Worm (Caenorhabditis elegans): ENCODE data around the gene aldo-2.

Gene aldo-2

ce11 chrIII:5871760-5872159 lies 4.7 kb downstream of the aldo-2 start, which contains the start of the genes F01F1.11 and F01F1.3 (continued):
- TF ChIP-seq ztf-18 (tag; optimal IDR thresholded peaks at IDR 0.05) (peak; percentile 10), cebp-2 (GFP tag; IDR thresholded peaks at IDR 0.05) (no peak), dpff-1 (tag; optimal IDR thresholded peaks at IDR 0.05) (no peak), D2030.7 (GFP tag; IDR thresholded peaks at IDR 0.05) (peak; percentile 69), F39B2.1 (GFP tag; IDR thresholded peaks at IDR 0.05) (no peak), gei-17 (GFP tag; optimal IDR thresholded peaks at IDR 0.05) (no peak), tlf-1 (GFP tag; optimal IDR thresholded peaks at IDR 0.05) (peak; percentile 9), mel-28 (tag; optimal IDR thresholded peaks at IDR 0.05; ENCODE audit: borderline replicate concordance) (no peak), egl-44 (GFP tag; IDR thresholded peaks at IDR 0.05) (no peak), ceh-91 (GFP tag; IDR thresholded peaks at IDR 0.05) (peak; percentile 50; the same call in 1 of the 2 replicates), efl-1 (GFP tag; optimal IDR thresholded peaks at IDR 0.05) (peak; percentile 80), attf-5 (GFP tag; optimal IDR thresholded peaks at IDR 0.05) (peak; percentile 5), lin-54 (GFP tag; optimal IDR thresholded peaks at IDR 0.05) (peak; percentile 94), mcd-1 (GFP tag; IDR thresholded peaks at IDR 0.05) (peak; percentile 77), ztf-22 (GFP tag; optimal IDR thresholded peaks at IDR 0.05) (no peak), tbx-9 (tag; optimal IDR thresholded peaks at IDR 0.05; ENCODE audit: borderline replicate concordance) (no peak), Y53G8AR.9 (GFP tag; conservative IDR thresholded peaks at IDR 0.05) (no peak), tbp1 (GFP tag; optimal IDR thresholded peaks at IDR 0.05) (peak; percentile 8), hrde-1 (tag; optimal IDR thresholded peaks at IDR 0.05; ENCODE audit: borderline replicate concordance) (no peak), madf-10 (tag; optimal IDR thresholded peaks at IDR 0.05) (peak; percentile 40), ztf-25 (GFP tag; IDR thresholded peaks at IDR 0.05) (no peak), repo-1 (tag; optimal IDR thresholded peaks at IDR 0.05) (no peak), F22D6.2 (tag; optimal IDR thresholded peaks at IDR 0.05) (peak; percentile 39), lsl-1 (GFP tag; optimal IDR thresholded peaks at IDR 0.05) (peak; percentile 61), Y56A3A.18 (GFP tag; IDR thresholded peaks at IDR 0.05) (no peak), ama-1 (optimal IDR thresholded peaks at IDR 0.05) (no peak), ama-1 (GFP tag; optimal IDR thresholded peaks at IDR 0.05) (no peak), hsf-1 (GFP tag; IDR thresholded peaks at IDR 0.05) (no peak), dpl-1 (GFP tag; optimal IDR thresholded peaks at IDR 0.05) (peak; percentile 81), F37B4.10 (GFP tag; IDR thresholded peaks at IDR 0.05) (no peak), nfyb-1 (GFP tag; IDR thresholded peaks at IDR 0.05) (peak; percentile 64; the same call in 1 of the 2 replicates), ztf-6 (GFP tag; IDR thresholded peaks at IDR 0.05) (no peak), aptf-2 (GFP tag; conservative IDR thresholded peaks at IDR 0.05) (0 out of 2 replicates have a peak, but pooled peaks have one; percentile 52), chd-7 (tag; optimal IDR thresholded peaks at IDR 0.05) (no peak), rec-8 (tag; optimal IDR thresholded peaks at IDR 0.05) (peak; percentile 23 to 31), pbrm-1 (GFP tag; IDR thresholded peaks at IDR 0.05) (peak; percentile 57; the same call in 1 of the 2 replicates), C06A6.2 (GFP tag; conservative IDR thresholded peaks at IDR 0.05) (no peak), lin-40 (tag; optimal IDR thresholded peaks at IDR 0.05) (peak; percentile 59), K11D2.4 (GFP tag; IDR thresholded peaks at IDR 0.05) (peak; percentile 57), athp-1 (tag; optimal IDR thresholded peaks at IDR 0.05) (peak; percentile 6), sea-2 (GFP tag; IDR thresholded peaks at IDR 0.05) (no peak), F49E8.2 (tag; optimal IDR thresholded peaks at IDR 0.05; ENCODE audit: insufficient read depth) (peak; percentile 42), B0336.3 (GFP tag; IDR thresholded peaks at IDR 0.05) (0 out of 2 replicates have a peak, but pooled peaks have one; percentile 15), hlh-26 (GFP tag; conservative IDR thresholded peaks at IDR 0.05) (no peak), lin-35 (GFP tag; optimal IDR thresholded peaks at IDR 0.05) (peak in 2 of 3 experiments; percentile 56 to 93), let-607 (tag; optimal IDR thresholded peaks at IDR 0.05) (peak in 1 of 2 experiments; percentile 57), ceh-27 (GFP tag; optimal IDR thresholded peaks at IDR 0.05) (peak; percentile 72), attf-3 (GFP tag; conservative IDR thresholded peaks at IDR 0.05) (peak; percentile 69)

All from whole organism, young adult.